Fruit fly (Drosophila melanogaster): ENCODE results near the gene CG33080.

Gene CG33080

DNA sequence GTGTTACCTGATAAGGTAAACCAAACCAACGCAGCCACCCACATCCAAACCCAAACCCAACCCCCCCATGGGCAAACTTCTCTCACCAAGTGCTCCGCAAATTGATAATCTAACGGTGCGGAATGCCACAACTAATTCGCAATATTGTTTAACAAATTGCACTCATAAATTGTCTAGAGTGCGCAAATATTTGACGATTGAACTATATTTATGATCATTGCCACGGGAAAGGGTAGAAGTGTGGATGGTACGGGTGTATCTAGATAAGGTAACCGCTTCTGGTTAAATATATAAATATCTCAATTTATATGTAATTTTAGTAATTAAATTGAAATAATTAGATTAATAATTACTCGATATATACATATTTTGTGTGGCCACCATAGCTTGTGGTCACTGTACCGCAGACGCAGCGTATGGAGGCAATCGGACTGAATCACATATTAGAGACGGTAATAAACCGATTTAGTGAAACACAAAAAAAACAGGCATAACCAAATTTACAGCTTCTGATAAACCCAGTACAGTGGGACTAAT, 966 bp upstream of the CG33080 start (continued):
- TF ChIP-seq grn (GFP tag; optimal IDR thresholded peaks at IDR 0.05) (no peak), D19A (tag; optimal IDR thresholded peaks at IDR 0.05) (peak; percentile 31), CG3838 (GFP tag; optimal IDR thresholded peaks at IDR 0.05) (no peak), Stat92E (GFP tag; optimal IDR thresholded peaks at IDR 0.05) (no peak), Sry-β (GFP tag; optimal IDR thresholded peaks at IDR 0.05) (no peak), Hr39 (optimal IDR thresholded peaks at IDR 0.05) (no peak), CG2199 (GFP tag; IDR thresholded peaks at IDR 0.05) (no peak), Antp (GFP tag; optimal IDR thresholded peaks at IDR 0.05) (no peak), GATAe (GFP tag; conservative IDR thresholded peaks at IDR 0.05) (peak; percentile 20; the same call in 1 of the 2 replicates), CG15011 (GFP tag; optimal IDR thresholded peaks at IDR 0.05) (peak; percentile 30), CG4404 (GFP tag; IDR thresholded peaks at IDR 0.05) (no peak), Doc3 (GFP tag; IDR thresholded peaks at IDR 0.05; ENCODE audit: partially characterized antibody) (no peak), crol (GFP tag; IDR thresholded peaks at IDR 0.05) (0 out of 2 replicates have a peak, but pooled peaks have one; percentile 13), fd102C (GFP tag; optimal IDR thresholded peaks at IDR 0.05) (no peak), Blimp-1 (GFP tag; optimal IDR thresholded peaks at IDR 0.05) (peak; percentile 7), danr (GFP tag; IDR thresholded peaks at IDR 0.05) (0 out of 2 replicates have a peak, but pooled peaks have one; percentile 20), Drgx (GFP tag; IDR thresholded peaks at IDR 0.05) (peak; percentile 50; the same call in 1 of the 2 replicates), CG3726 (GFP tag; IDR thresholded peaks at IDR 0.05) (no peak), CG6854 (GFP tag; optimal IDR thresholded peaks at IDR 0.05) (peak; percentile 17), mam (GFP tag; optimal IDR thresholded peaks at IDR 0.05) (no peak), PHDP (tag; optimal IDR thresholded peaks at IDR 0.05) (peak; percentile 69), CG13775 (GFP tag; optimal IDR thresholded peaks at IDR 0.05) (peak; percentile 35), Mes4 (GFP tag; optimal IDR thresholded peaks at IDR 0.05) (no peak), CG5245 (GFP tag; optimal IDR thresholded peaks at IDR 0.05) (peak; percentile 8), lab (GFP tag; optimal IDR thresholded peaks at IDR 0.05) (peak; percentile 87), CG8388 (GFP tag; optimal IDR thresholded peaks at IDR 0.05) (no peak), Myb (GFP tag; optimal IDR thresholded peaks at IDR 0.05) (no peak), ATbp (GFP tag; optimal IDR thresholded peaks at IDR 0.05) (no peak), abd-A (tag; optimal IDR thresholded peaks at IDR 0.05) (no peak), CG1832 (GFP tag; optimal IDR thresholded peaks at IDR 0.05) (no peak), CG4854 (GFP tag; optimal IDR thresholded peaks at IDR 0.05) (no peak), CG14050 (GFP tag; IDR thresholded peaks at IDR 0.05) (0 out of 3 replicates have a peak, but pooled peaks have one; percentile 12), Scr (GFP tag; IDR thresholded peaks at IDR 0.05; ENCODE audit: partially characterized antibody) (no peak), CG12155 (GFP tag; optimal IDR thresholded peaks at IDR 0.05) (peak; percentile 57), MBD-R2 (GFP tag; IDR thresholded peaks at IDR 0.05) (peak; percentile 47; the same call in 1 of the 2 replicates), kay (GFP tag; optimal IDR thresholded peaks at IDR 0.05) (no peak), chinmo (GFP tag; IDR thresholded peaks at IDR 0.05; ENCODE audit: partially characterized antibody) (no peak), CG2678 (tag; optimal IDR thresholded peaks at IDR 0.05) (peak; percentile 85), Nf-YB (GFP tag; optimal IDR thresholded peaks at IDR 0.05) (peak; percentile 20), CG7271 (tag; optimal IDR thresholded peaks at IDR 0.05) (no peak), tio (GFP tag; optimal IDR thresholded peaks at IDR 0.05) (peak; percentile 28), Sox100B (GFP tag; optimal IDR thresholded peaks at IDR 0.05) (no peak), Mad (GFP tag; optimal IDR thresholded peaks at IDR 0.05) (no peak), CG11696 (GFP tag; IDR thresholded peaks at IDR 0.05) (0 out of 2 replicates have a peak, but pooled peaks have one; percentile 12)

Measured in whole organism, embryonic.